Fruit fly (Drosophila melanogaster) whole organism, embryonic: Measurements from ENCODE around the gene CkIIbeta.

Experiments
- B-H2 ChIP-seq: fragments of 200-800 bp; sonication (Bioruptor generic); optimal IDR thresholded peaks from 2 replicates; lab custom pipeline; 2018; ENCODE audit warnings: missing biosample characterization, mild to moderate bottlenecking, missing genetic modification characterization
- Bdp1 ChIP-seq: fragments of 200-800 bp; sonication (Bioruptor generic); optimal IDR thresholded peaks from 3 replicates; lab custom pipeline; 2016; ENCODE audit warnings: missing biosample characterization, missing genetic modification characterization
- CG11398 ChIP-seq: fragments of 200-800 bp; sonication (Bioruptor generic); optimal IDR thresholded peaks from 2 replicates; lab custom pipeline; 2016; ENCODE audit warnings: missing biosample characterization, missing genetic modification characterization
- CG11696 ChIP-seq: fragments of 200-800 bp; sonication (Bioruptor generic); IDR thresholded peaks from 2 replicates; pipeline ENCODE4 v1.3.6; 2022; ENCODE audit warnings: missing biosample characterization, missing genetic modification characterization
- CG12071 ChIP-seq: fragments of 200-800 bp; sonication (Bioruptor generic); optimal IDR thresholded peaks from 3 replicates; lab custom pipeline; 2018; ENCODE audit warnings: missing biosample characterization, mild to moderate bottlenecking, missing genetic modification characterization
- CG12299 ChIP-seq: fragments of 200-800 bp; sonication (Bioruptor generic); optimal IDR thresholded peaks from 2 replicates; lab custom pipeline; 2018; ENCODE audit warnings: missing biosample characterization, mild to moderate bottlenecking, missing genetic modification characterization
- CG12391 ChIP-seq: fragments of 200-800 bp; sonication (Bioruptor generic); optimal IDR thresholded peaks from 3 replicates; lab custom pipeline; 2018; ENCODE audit warnings: missing biosample characterization, mild to moderate bottlenecking, missing genetic modification characterization, moderate library complexity
- CG14014 ChIP-seq: fragments of 200-800 bp; sonication (Bioruptor generic); IDR thresholded peaks from 2 replicates; pipeline ENCODE4 v1.3.6; 2022; ENCODE audit warnings: missing biosample characterization, missing genetic modification characterization
- CG14667 ChIP-seq: fragments of 200-800 bp; sonication (Bioruptor generic); IDR thresholded peaks from 2 replicates; pipeline ENCODE4 v1.3.6; 2022; ENCODE audit warnings: missing biosample characterization, missing genetic modification characterization
- CG15011 ChIP-seq: fragments of 200-800 bp; sonication (Bioruptor generic); optimal IDR thresholded peaks from 3 replicates; lab custom pipeline; 2018; ENCODE audit warnings: missing biosample characterization, mild to moderate bottlenecking, missing genetic modification characterization
- CG15514 ChIP-seq: fragments of 200-800 bp; sonication (Bioruptor generic); optimal IDR thresholded peaks from 3 replicates; lab custom pipeline; 2017; ENCODE audit warnings: missing biosample characterization, missing genetic modification characterization, mild to moderate bottlenecking, moderate library complexity, missing genetic modification reagents
- CG16863 ChIP-seq: fragments of 200-800 bp; sonication (Bioruptor generic); optimal IDR thresholded peaks from 3 replicates; lab custom pipeline; 2016; ENCODE audit warnings: missing biosample characterization, missing genetic modification characterization
- CG17361 ChIP-seq: fragments of 200-800 bp; sonication (Bioruptor generic); IDR thresholded peaks from 3 replicates; pipeline ENCODE4 v1.3.6; 2022; ENCODE audit warnings: missing biosample characterization, missing genetic modification characterization
- CG2120 ChIP-seq: fragments of 200-800 bp; sonication (Bioruptor generic); optimal IDR thresholded peaks from 3 replicates; lab custom pipeline; 2016; ENCODE audit warnings: missing biosample characterization, missing genetic modification characterization
- CG30403 ChIP-seq: fragments of 200-800 bp; sonication (Bioruptor generic); optimal IDR thresholded peaks from 3 replicates; lab custom pipeline; 2016; ENCODE audit warnings: missing biosample characterization, missing genetic modification characterization
- CG3065 ChIP-seq: fragments of 200-800 bp; sonication (Bioruptor generic); optimal IDR thresholded peaks from 2 replicates; lab custom pipeline; 2016; ENCODE audit warnings: missing biosample characterization, missing genetic modification characterization
- CG3726 ChIP-seq: fragments of 200-800 bp; sonication (Bioruptor generic); IDR thresholded peaks from 3 replicates; pipeline ENCODE4, ENCODE4 v1.3.6; 2022; ENCODE audit warnings: missing biosample characterization, missing genetic modification characterization
- CG43689 ChIP-seq: fragments of 200-800 bp; sonication (Bioruptor generic); IDR thresholded peaks from 2 replicates; pipeline ENCODE4 v1.3.6; 2022; ENCODE audit warnings: missing biosample characterization, missing genetic modification characterization
- CG4820 ChIP-seq: fragments of 200-800 bp; sonication (Bioruptor generic); optimal IDR thresholded peaks from 3 replicates; lab custom pipeline; 2016; ENCODE audit warnings: missing biosample characterization, missing genetic modification characterization
- CG5953 ChIP-seq: fragments of 200-800 bp; sonication (Bioruptor generic); IDR thresholded peaks from 2 replicates; pipeline ENCODE4 v1.3.6; 2022; ENCODE audit warnings: missing biosample characterization, missing genetic modification characterization
- CG7357 ChIP-seq: fragments of 200-800 bp; sonication (Bioruptor generic); IDR thresholded peaks from 3 replicates; pipeline ENCODE4 v1.3.6; 2022; ENCODE audit warnings: missing biosample characterization, missing genetic modification characterization
- CG8388 ChIP-seq: fragments of 200-800 bp; sonication (Bioruptor generic); optimal IDR thresholded peaks from 2 replicates; lab custom pipeline; 2019; ENCODE audit warnings: missing biosample characterization, mild to moderate bottlenecking, missing genetic modification characterization, moderate library complexity
- CG9215 ChIP-seq: fragments of 200-800 bp; sonication (Bioruptor generic); IDR thresholded peaks from 2 replicates; pipeline ENCODE4 v1.3.6; 2022; ENCODE audit warnings: missing biosample characterization, missing genetic modification characterization
- Dp ChIP-seq: fragments of 200-800 bp; sonication (Bioruptor generic); optimal IDR thresholded peaks from 2 replicates; lab custom pipeline; 2018; ENCODE audit warnings: missing biosample characterization, mild to moderate bottlenecking, missing genetic modification characterization, moderate library complexity
- Drgx ChIP-seq: fragments of 200-800 bp; sonication (Bioruptor generic); IDR thresholded peaks from 2 replicates; pipeline ENCODE4 v1.3.6; 2022; ENCODE audit warnings: missing biosample characterization, missing genetic modification characterization
- Fer3 ChIP-seq: fragments of 200-800 bp; sonication (Bioruptor generic); optimal IDR thresholded peaks from 2 replicates; lab custom pipeline; 2018; ENCODE audit warnings: missing biosample characterization, mild to moderate bottlenecking, missing genetic modification characterization, moderate library complexity
- Gsc ChIP-seq: fragments of 200-800 bp; sonication (Bioruptor generic); IDR thresholded peaks from 2 replicates; pipeline ENCODE4 v1.3.6; 2022; ENCODE audit warnings: missing biosample characterization, missing genetic modification characterization
- Max ChIP-seq: fragments of 200-800 bp; sonication (Bioruptor generic); optimal IDR thresholded peaks from 2 replicates; lab custom pipeline; 2016; ENCODE audit warnings: missing biosample characterization, mild to moderate bottlenecking, missing genetic modification characterization
- Neu2 ChIP-seq: fragments of 200-800 bp; sonication (Bioruptor generic); optimal IDR thresholded peaks from 3 replicates; lab custom pipeline; 2016; ENCODE audit warnings: missing biosample characterization, missing genetic modification characterization, borderline replicate concordance
- Nf-YA ChIP-seq: fragments of 200-800 bp; sonication (Bioruptor generic); IDR thresholded peaks from 2 replicates; pipeline ENCODE4 v1.3.6; 2022; ENCODE audit warnings: missing biosample characterization, missing genetic modification characterization
- Sin3A ChIP-seq: fragments of >200 bp; optimal IDR thresholded peaks from 2 replicates; lab custom pipeline; 2018
- Stat92E ChIP-seq, 3 experiments: fragments of >200 bp in 2 of 3; fragments of 200-800 bp in 1 of 3; sonication (Bioruptor generic) in 1 of 3; optimal IDR thresholded peaks; 2 replicates each; lab custom pipeline; 2017 to 2019; ENCODE audit warnings: missing biosample characterization in 3 of 3, missing genetic modification characterization in 3 of 3, mild to moderate bottlenecking in 1 of 3, moderate library complexity in 1 of 3
- ase ChIP-seq: fragments of 200-800 bp; sonication (Bioruptor generic); IDR thresholded peaks from 3 replicates; pipeline ENCODE4 v1.3.6; 2022; ENCODE audit warnings: missing biosample characterization, missing genetic modification characterization
- az2 ChIP-seq: fragments of 200-800 bp; sonication (Bioruptor generic); optimal IDR thresholded peaks from 3 replicates; lab custom pipeline; 2016; ENCODE audit warnings: missing biosample characterization, missing genetic modification characterization
- chn ChIP-seq: fragments of 200-800 bp; sonication (Bioruptor generic); optimal IDR thresholded peaks from 2 replicates; lab custom pipeline; 2016; ENCODE audit warnings: missing biosample characterization, missing genetic modification characterization
- croc ChIP-seq: fragments of 200-800 bp; sonication (Bioruptor generic); conservative IDR thresholded peaks from 3 replicates; pipeline ENCODE4 v1.3.6; 2022; ENCODE audit warnings: missing biosample characterization, missing genetic modification characterization
- dimm ChIP-seq: fragments of 200-800 bp; sonication (Bioruptor generic); IDR thresholded peaks from 2 replicates; pipeline ENCODE4 v1.3.6; 2022; ENCODE audit warnings: missing biosample characterization, missing genetic modification characterization
- dm ChIP-seq: fragments of 200-800 bp; sonication (Bioruptor generic); optimal IDR thresholded peaks from 3 replicates; lab custom pipeline; 2016; ENCODE audit warnings: missing biosample characterization, missing genetic modification characterization
- exex ChIP-seq: fragments of 200-800 bp; sonication (Bioruptor generic); optimal IDR thresholded peaks from 4 replicates; lab custom pipeline; 2018; ENCODE audit warnings: missing biosample characterization, mild to moderate bottlenecking, missing genetic modification characterization, moderate library complexity
- fd102C ChIP-seq: fragments of 200-800 bp; sonication (Bioruptor generic); optimal IDR thresholded peaks from 2 replicates; lab custom pipeline; 2018; ENCODE audit warnings: missing biosample characterization, mild to moderate bottlenecking, missing genetic modification characterization, moderate library complexity
- hth ChIP-seq: fragments of >200 bp; optimal IDR thresholded peaks from 2 replicates; lab custom pipeline; 2017; ENCODE audit warnings: inconsistent platforms
- ind ChIP-seq: fragments of 200-800 bp; sonication (Bioruptor generic); optimal IDR thresholded peaks from 3 replicates; lab custom pipeline; 2016; ENCODE audit warnings: missing biosample characterization, missing genetic modification characterization
- jigr1 ChIP-seq: fragments of 200-800 bp; sonication (Bioruptor generic); IDR thresholded peaks from 3 replicates; pipeline ENCODE4 v1.3.6; 2022; ENCODE audit warnings: missing biosample characterization, missing genetic modification characterization
- lab ChIP-seq: fragments of 200-800 bp; sonication (Bioruptor generic); optimal IDR thresholded peaks from 3 replicates; lab custom pipeline; 2017; ENCODE audit warnings: missing biosample characterization, missing genetic modification characterization, mild to moderate bottlenecking, moderate library complexity, missing genetic modification reagents
- mam ChIP-seq: fragments of 200-800 bp; sonication (Bioruptor generic); optimal IDR thresholded peaks from 3 replicates; lab custom pipeline; 2016; ENCODE audit warnings: missing biosample characterization, missing genetic modification characterization
- odd ChIP-seq: fragments of 200-800 bp; sonication (Bioruptor generic); optimal IDR thresholded peaks from 2 replicates; lab custom pipeline; 2017; ENCODE audit warnings: missing biosample characterization, mild to moderate bottlenecking, missing genetic modification characterization
- pita ChIP-seq: fragments of 200-800 bp; sonication (Bioruptor generic); optimal IDR thresholded peaks from 2 replicates; lab custom pipeline; 2017; ENCODE audit warnings: missing biosample characterization, mild to moderate bottlenecking, missing genetic modification characterization
- pros ChIP-seq: fragments of 200-800 bp; sonication (Bioruptor generic); optimal IDR thresholded peaks from 3 replicates; lab custom pipeline; 2019; ENCODE audit warnings: missing biosample characterization, mild to moderate bottlenecking, missing genetic modification characterization, moderate library complexity
- pum ChIP-seq: fragments of 200-800 bp; sonication (Bioruptor generic); optimal IDR thresholded peaks from 2 replicates; lab custom pipeline; 2016; ENCODE audit warnings: missing biosample characterization, missing genetic modification characterization
- sens ChIP-seq: fragments of 200-800 bp; sonication (Bioruptor generic); peaks from one replicate; lab custom pipeline; 2016; ENCODE audit warnings: missing biosample characterization, missing genetic modification characterization
- sna ChIP-seq: fragments of 200-800 bp; sonication (Bioruptor generic); IDR thresholded peaks from 2 replicates; pipeline ENCODE4 v1.3.6; 2022; ENCODE audit warnings: missing biosample characterization, missing genetic modification characterization; ENCODE audit not compliant: partially characterized antibody
- trh ChIP-seq: fragments of 200-800 bp; sonication (Bioruptor generic); optimal IDR thresholded peaks from 2 replicates; lab custom pipeline; 2016; ENCODE audit warnings: missing biosample characterization, missing genetic modification characterization
- ttk ChIP-seq: fragments of 200-800 bp; sonication (Bioruptor generic); IDR thresholded peaks from 2 replicates; pipeline ENCODE4 v2.1.2; 2022; ENCODE audit warnings: missing biosample characterization, missing genetic modification characterization
- zf30C ChIP-seq: fragments of 200-800 bp; sonication (Bioruptor generic); optimal IDR thresholded peaks from 3 replicates; lab custom pipeline; 2018; ENCODE audit warnings: missing biosample characterization, mild to moderate bottlenecking, missing genetic modification characterization

CkIIbeta gene

dm6 chrX:11823003-11823402, 30.7 kb downstream of the CkIIbeta start (continued):
- no peak for TF ChIP-seq CG14667 (GFP tag; lab: Robert Waterston, UW)
- no peak for TF ChIP-seq CG4820
- TF ChIP-seq lab (GFP tag; lab: Kevin White, UChicago), result no peak
- no peak for TF ChIP-seq dm (GFP tag; lab: Kevin White, UChicago)
- TF ChIP-seq CG5953, result no peak
- TF ChIP-seq odd (GFP tag; lab: Kevin White, UChicago), result no peak
- no peak for TF ChIP-seq CG12071 (GFP tag; lab: Kevin White, UChicago)
- peak; percentile 75 for TF ChIP-seq sens (GFP tag; lab: Kevin White, UChicago)
- no peak for TF ChIP-seq CG15514 (GFP tag; lab: Kevin White, UChicago)
- no peak for TF ChIP-seq B-H2 (GFP tag; lab: Kevin White, UChicago)
- no peak for TF ChIP-seq Max (GFP tag; lab: Kevin White, UChicago)
- no peak for TF ChIP-seq dimm (GFP tag; lab: Robert Waterston, UW)
- TF ChIP-seq Fer3 (tag; lab: Kevin White, UChicago), result no peak
- no peak for TF ChIP-seq CG11696
- TF ChIP-seq Nf-YA (GFP tag; lab: Robert Waterston, UW), result no peak
- no peak for TF ChIP-seq CG3065 (GFP tag; lab: Kevin White, UChicago)
- no peak for TF ChIP-seq az2 (GFP tag; lab: Kevin White, UChicago)
- TF ChIP-seq CG14014 (GFP tag; lab: Robert Waterston, UW), result no peak
- TF ChIP-seq pum, result no peak
- TF ChIP-seq pita, result no peak
- no peak for TF ChIP-seq ind (GFP tag; lab: Kevin White, UChicago)
- TF ChIP-seq trh, result no peak
- TF ChIP-seq CG17361 (GFP tag; lab: Robert Waterston, UW), result no peak
- TF ChIP-seq CG2120 (GFP tag; lab: Kevin White, UChicago), result no peak
- TF ChIP-seq CG11398 (GFP tag; lab: Kevin White, UChicago), result no peak
- TF ChIP-seq CG9215 (GFP tag; lab: Robert Waterston, UW), result no peak
- TF ChIP-seq fd102C, result no peak
- TF ChIP-seq exex, result no peak
- no peak for TF ChIP-seq CG12391 (tag; lab: Kevin White, UChicago)
- no peak for TF ChIP-seq pros (GFP tag; lab: Kevin White, UChicago)
- no peak for TF ChIP-seq croc (GFP tag; lab: Robert Waterston, UW)
- no peak for TF ChIP-seq Bdp1
- TF ChIP-seq sna (GFP tag; lab: Robert Waterston, UW), result no peak
- TF ChIP-seq mam (GFP tag; lab: Kevin White, UChicago), result no peak
- TF ChIP-seq zf30C, result no peak
- TF ChIP-seq Stat92E (GFP tag; optimal IDR thresholded peaks at IDR 0.05; lab: Kevin White, UChicago), result no peak
- no peak for TF ChIP-seq jigr1 (GFP tag; lab: Robert Waterston, UW)
- no peak for TF ChIP-seq CG3726
- no peak for TF ChIP-seq CG16863 (GFP tag; lab: Kevin White, UChicago)
- no peak for TF ChIP-seq CG43689 (GFP tag; lab: Robert Waterston, UW)
- TF ChIP-seq CG8388 (GFP tag; lab: Kevin White, UChicago), result no peak
- TF ChIP-seq Sin3A (lab: Kevin White, UChicago), result no peak
- no peak for TF ChIP-seq CG15011 (GFP tag; lab: Kevin White, UChicago)
- TF ChIP-seq hth (lab: Kevin White, UChicago), result no peak
- no peak for TF ChIP-seq chn
- no peak for TF ChIP-seq CG30403 (GFP tag; lab: Kevin White, UChicago)
- no peak for TF ChIP-seq CG7357 (GFP tag; lab: Robert Waterston, UW)
- no peak for TF ChIP-seq ttk (GFP tag; lab: Robert Waterston, UW)
- TF ChIP-seq ase (GFP tag; lab: Robert Waterston, UW), result 0 out of 3 replicates have a peak, but pooled peaks have one; percentile 14
- no peak for TF ChIP-seq CG12299
- peak; percentile 63 for TF ChIP-seq Drgx (GFP tag; lab: Robert Waterston, UW)
- no peak for TF ChIP-seq Gsc (GFP tag; lab: Robert Waterston, UW)
- TF ChIP-seq Neu2, result no peak
- no peak for TF ChIP-seq Dp
